4 fruit fly cellular contexts compared by ENCODE assay signal in the genomic region with DNA sequence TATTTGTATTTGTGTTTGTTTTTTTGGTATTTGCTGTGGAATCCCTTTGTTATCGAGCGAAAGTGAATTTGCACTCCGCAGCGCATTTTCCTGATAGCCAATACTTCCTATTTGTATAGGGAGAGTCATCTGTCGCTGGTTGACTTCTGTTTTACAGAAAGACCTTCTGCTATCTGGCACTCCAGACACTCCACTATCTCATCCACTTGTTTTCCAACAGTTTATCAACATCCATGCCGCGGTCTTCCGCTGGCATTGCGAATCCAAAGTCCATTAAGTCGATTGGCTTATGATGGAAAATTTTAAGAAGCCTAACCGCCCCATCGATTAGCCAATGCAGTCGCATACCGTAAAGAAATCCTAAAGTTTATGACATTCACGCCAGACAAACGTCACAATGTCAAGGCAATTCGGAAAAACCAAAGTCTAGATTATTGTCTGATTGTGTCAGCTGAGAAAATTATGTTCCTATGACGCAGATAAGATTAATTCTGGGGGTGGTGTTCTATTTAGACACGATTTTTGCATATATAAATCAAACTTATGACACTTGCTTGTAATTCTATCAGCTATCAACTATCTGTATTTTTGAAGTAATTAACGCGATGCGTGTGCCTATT.
TF ChIP-seq lines count a peak whose summit lies in the region.

No protein-coding gene starts in this region.

- no peak for TF ChIP-seq CTCF in whole organism, embryonic (GFP tag; optimal IDR thresholded peaks at IDR 0.05; lab: Kevin White, UChicago)

TF ChIP-seq in whole organism, adult, 20 proteins besides CTCF, POLR2A, EP300 and RAD21:
- TF ChIP-seq cic (GFP tag; optimal IDR thresholded peaks at IDR 0.05; lab: Kevin White, UChicago): no peak
- peak; percentile 6 for TF ChIP-seq CG12768 (GFP tag; optimal IDR thresholded peaks at IDR 0.05; lab: Kevin White, UChicago)
- TF ChIP-seq CG11617 (GFP tag; optimal IDR thresholded peaks at IDR 0.05; lab: Kevin White, UChicago): no peak
- no peak for TF ChIP-seq cnc (optimal IDR thresholded peaks at IDR 0.05; lab: Kevin White, UChicago)
- no peak for TF ChIP-seq kay (GFP tag; lab: Kevin White, UChicago; ENCODE audit: borderline replicate concordance)
- no peak for TF ChIP-seq CG5204 (GFP tag; optimal IDR thresholded peaks at IDR 0.05; lab: Kevin White, UChicago)
- TF ChIP-seq Mnt (GFP tag; optimal IDR thresholded peaks at IDR 0.05; lab: Kevin White, UChicago): no peak
- no peak for TF ChIP-seq pad (GFP tag; optimal IDR thresholded peaks at IDR 0.05; lab: Kevin White, UChicago)
- TF ChIP-seq bab1 (GFP tag; optimal IDR thresholded peaks at IDR 0.05; lab: Kevin White, UChicago): no peak
- no peak for TF ChIP-seq CG14711 (tag; optimal IDR thresholded peaks at IDR 0.05; lab: Kevin White, UChicago)
- peak; percentile 4 for TF ChIP-seq Crg-1 (GFP tag; optimal IDR thresholded peaks at IDR 0.05; lab: Kevin White, UChicago)
- TF ChIP-seq CG33017 (tag; optimal IDR thresholded peaks at IDR 0.05; lab: Kevin White, UChicago): no peak
- TF ChIP-seq tj (GFP tag; optimal IDR thresholded peaks at IDR 0.05; lab: Kevin White, UChicago): no peak
- no peak for TF ChIP-seq toe (GFP tag; optimal IDR thresholded peaks at IDR 0.05; lab: Kevin White, UChicago)
- no peak for TF ChIP-seq Hr96 (GFP tag; optimal IDR thresholded peaks at IDR 0.05; lab: Kevin White, UChicago)
- no peak for TF ChIP-seq CG7045 (GFP tag; optimal IDR thresholded peaks at IDR 0.05; lab: Kevin White, UChicago)
- TF ChIP-seq Clk (GFP tag; optimal IDR thresholded peaks at IDR 0.05; lab: Kevin White, UChicago): no peak

TF ChIP-seq in whole organism, embryonic, 481 proteins besides CTCF, POLR2A, EP300 and RAD21:
- TF ChIP-seq bigmax (GFP tag; optimal IDR thresholded peaks at IDR 0.05; lab: Kevin White, UChicago): no peak
- TF ChIP-seq gsb (GFP tag; IDR thresholded peaks at IDR 0.05; lab: Robert Waterston, UW): 0 out of 2 replicates have a peak, but pooled peaks have one; percentile 8
- no peak for TF ChIP-seq CG14710 (tag; optimal IDR thresholded peaks at IDR 0.05; lab: Kevin White, UChicago)
- TF ChIP-seq Ets65A (GFP tag; lab: Kevin White, UChicago): peak; percentile 46
- no peak for TF ChIP-seq CG14050 (GFP tag; IDR thresholded peaks at IDR 0.05; lab: Robert Waterston, UW)
- TF ChIP-seq CG15479 (GFP tag; optimal IDR thresholded peaks at IDR 0.05; lab: Kevin White, UChicago): peak; percentile 89
- TF ChIP-seq ssp (GFP tag; IDR thresholded peaks at IDR 0.05; lab: Robert Waterston, UW): no peak
- peak; percentile 44 for TF ChIP-seq exex (tag; optimal IDR thresholded peaks at IDR 0.05; lab: Kevin White, UChicago)
- TF ChIP-seq sens (GFP tag; lab: Kevin White, UChicago): peak; percentile 31
- peak; percentile 74 for TF ChIP-seq nom (GFP tag; optimal IDR thresholded peaks at IDR 0.05; lab: Kevin White, UChicago)
- no peak for TF ChIP-seq corto (GFP tag; optimal IDR thresholded peaks at IDR 0.05; lab: Kevin White, UChicago)
- TF ChIP-seq ato (GFP tag; IDR thresholded peaks at IDR 0.05; lab: Robert Waterston, UW; ENCODE audit: partially characterized antibody): no peak
- no peak for TF ChIP-seq pita (GFP tag; optimal IDR thresholded peaks at IDR 0.05; lab: Kevin White, UChicago)
- TF ChIP-seq dysf (GFP tag; IDR thresholded peaks at IDR 0.05; lab: Robert Waterston, UW): no peak
TF ChIP-seq in whole organism, embryonic: peak in this region for 6.

TF ChIP-seq in whole organism, prepupa, 60 proteins besides CTCF, POLR2A, EP300 and RAD21:
- TF ChIP-seq svp (GFP tag; lab: Kevin White, UChicago) (peak; percentile 63), CG11762 (GFP tag; optimal IDR thresholded peaks at IDR 0.05; lab: Kevin White, UChicago; ENCODE audit: insufficient read depth) (no peak), CG6808 (GFP tag; optimal IDR thresholded peaks at IDR 0.05; lab: Kevin White, UChicago) (peak; percentile 37), CG16779 (tag; optimal IDR thresholded peaks at IDR 0.05; lab: Kevin White, UChicago) (no peak), pdm3 (GFP tag; optimal IDR thresholded peaks at IDR 0.05; lab: Kevin White, UChicago) (no peak), CG15336 (GFP tag; IDR thresholded peaks at IDR 0.05; lab: Robert Waterston, UW) (no peak), spab (GFP tag; optimal IDR thresholded peaks at IDR 0.05; lab: Kevin White, UChicago) (peak; percentile 14), CG11902 (GFP tag; optimal IDR thresholded peaks at IDR 0.05; lab: Kevin White, UChicago) (no peak), CG32006 (GFP tag; optimal IDR thresholded peaks at IDR 0.05; lab: Kevin White, UChicago) (no peak), ss (GFP tag; optimal IDR thresholded peaks at IDR 0.05; lab: Kevin White, UChicago) (peak; percentile 56 to 65), CG34406 (GFP tag; optimal IDR thresholded peaks at IDR 0.05; lab: Kevin White, UChicago) (no peak), Eip78C (GFP tag; lab: Kevin White, UChicago) (peak; percentile 79), CG9139 (GFP tag; optimal IDR thresholded peaks at IDR 0.05; lab: Kevin White, UChicago) (peak; percentile 49), Ets96B (tag; optimal IDR thresholded peaks at IDR 0.05; lab: Kevin White, UChicago) (no peak), CG6276 (GFP tag; optimal IDR thresholded peaks at IDR 0.05; lab: Kevin White, UChicago) (peak; percentile 31), CG10669 (GFP tag; optimal IDR thresholded peaks at IDR 0.05; lab: Kevin White, UChicago) (peak; percentile 18)
TF ChIP-seq in whole organism, prepupa: peak in this region for 8.

TF ChIP-seq in whole organism, pupa, 21 proteins besides CTCF, POLR2A, EP300 and RAD21:
- no peak for TF ChIP-seq fd96Ca (GFP tag; IDR thresholded peaks at IDR 0.05; lab: Robert Waterston, UW)
- peak; percentile 30 for TF ChIP-seq EcR (GFP tag; optimal IDR thresholded peaks at IDR 0.05; lab: Kevin White, UChicago)
- no peak for TF ChIP-seq Snoo (tag; optimal IDR thresholded peaks at IDR 0.05; lab: Kevin White, UChicago)
- TF ChIP-seq CG34367 (tag; optimal IDR thresholded peaks at IDR 0.05; lab: Kevin White, UChicago): no peak
- no peak for TF ChIP-seq D1 (tag; optimal IDR thresholded peaks at IDR 0.05; lab: Kevin White, UChicago)
- TF ChIP-seq CG8301 (tag; optimal IDR thresholded peaks at IDR 0.05; lab: Kevin White, UChicago): no peak
- no peak for TF ChIP-seq CG15710 (tag; optimal IDR thresholded peaks at IDR 0.05; lab: Kevin White, UChicago)
- no peak for TF ChIP-seq CG9948 (tag; optimal IDR thresholded peaks at IDR 0.05; lab: Kevin White, UChicago)
- peak; percentile 13 for TF ChIP-seq CG8159 (tag; optimal IDR thresholded peaks at IDR 0.05; lab: Kevin White, UChicago)
- TF ChIP-seq CG17806 (tag; optimal IDR thresholded peaks at IDR 0.05; lab: Kevin White, UChicago): no peak
- TF ChIP-seq CG14655 (GFP tag; optimal IDR thresholded peaks at IDR 0.05; lab: Kevin White, UChicago): peak; percentile 40
- no peak for TF ChIP-seq Pif1B (GFP tag; optimal IDR thresholded peaks at IDR 0.05; lab: Kevin White, UChicago)
- TF ChIP-seq CG4496 (GFP tag; IDR thresholded peaks at IDR 0.05; lab: Robert Waterston, UW): no peak; the same call in 2 of the 3 replicates
- no peak for TF ChIP-seq Ets98B (GFP tag; IDR thresholded peaks at IDR 0.05; lab: Robert Waterston, UW)
- no peak for TF ChIP-seq CG10348 (GFP tag; IDR thresholded peaks at IDR 0.05; lab: Robert Waterston, UW)
- TF ChIP-seq CG32121 (GFP tag; IDR thresholded peaks at IDR 0.05; lab: Robert Waterston, UW): no peak
- no peak for TF ChIP-seq CG13204 (GFP tag; optimal IDR thresholded peaks at IDR 0.05; lab: Kevin White, UChicago)
- TF ChIP-seq CG12605 (GFP tag; IDR thresholded peaks at IDR 0.05; lab: Robert Waterston, UW): no peak
- no peak for TF ChIP-seq rn (GFP tag; IDR thresholded peaks at IDR 0.05; lab: Robert Waterston, UW)
- peak; percentile 24 for TF ChIP-seq Pif1A (GFP tag; optimal IDR thresholded peaks at IDR 0.05; lab: Kevin White, UChicago)
- peak; percentile 42 for TF ChIP-seq gl (tag; optimal IDR thresholded peaks at IDR 0.05; lab: Kevin White, UChicago)
